Fruit fly (Drosophila melanogaster): ENCODE results near the gene dnc.

Gene dnc

dm6 chrX:3381667-3382066 lies 205.4 kb downstream of the dnc start:
- peak; percentile 68 for TF ChIP-seq CG17801 (GFP tag; optimal IDR thresholded peaks at IDR 0.05; ENCODE audit: partially characterized antibody)

dm6 chrX:3382075-3382474 lies 205.8 kb downstream of the dnc start:
- TF ChIP-seq CG17801 (GFP tag; optimal IDR thresholded peaks at IDR 0.05; ENCODE audit: partially characterized antibody), result no peak

- no peak for TF ChIP-seq CG17801 (GFP tag; optimal IDR thresholded peaks at IDR 0.05; ENCODE audit: partially characterized antibody)
These were observed 206.5 kb downstream of the dnc start for dm6 chrX:3382605-3383271.

dm6 chrX:3383814-3384213 lies 207.6 kb downstream of the dnc start:
- TF ChIP-seq CG17801 (GFP tag; optimal IDR thresholded peaks at IDR 0.05; ENCODE audit: partially characterized antibody), result no peak

- TF ChIP-seq CG17801 (GFP tag; optimal IDR thresholded peaks at IDR 0.05; ENCODE audit: partially characterized antibody), result peak; percentile 86
These were observed 213.6 kb downstream of the dnc start for dm6 chrX:3389861-3390260.

All from ovary, adult (tissue).